Worm (Caenorhabditis elegans): ENCODE measurements around the gene ZC168.2.

- TF ChIP-seq ces-1 (GFP tag; optimal IDR thresholded peaks at IDR 0.05) (no peak), egl-27 (tag; optimal IDR thresholded peaks at IDR 0.05) (no peak), mdl-1 (tag; optimal IDR thresholded peaks at IDR 0.05) (no peak), lin-15B (tag; optimal IDR thresholded peaks at IDR 0.05) (no peak), nhr-76 (tag; optimal IDR thresholded peaks at IDR 0.05) (no peak), daf-19 (GFP tag; conservative IDR thresholded peaks at IDR 0.05) (no peak), fos-1 (tag; optimal IDR thresholded peaks at IDR 0.05) (no peak), lsy-2 (tag; optimal IDR thresholded peaks at IDR 0.05) (no peak), dmd-8 (GFP tag; IDR thresholded peaks at IDR 0.05) (no peak), unc-62 (GFP tag; optimal IDR thresholded peaks at IDR 0.05 in 1 of 2) (peak in 1 of 2 experiments; percentile 83), unc-62 (tag; optimal IDR thresholded peaks at IDR 0.05) (no peak), ztf-7 (tag; optimal IDR thresholded peaks at IDR 0.05) (no peak), pqm-1 (tag; optimal IDR thresholded peaks at IDR 0.05) (no peak), ama-1 (optimal IDR thresholded peaks at IDR 0.05) (no peak)
Measured at ce11 chrIV:10695203-10695602, 32.6 kb upstream of the ZC168.2 start, which contains the start of gene R102.4.
